Fruit fly (Drosophila melanogaster): Measurements from ENCODE around the gene CG18231.

Gene CG18231

DNA sequence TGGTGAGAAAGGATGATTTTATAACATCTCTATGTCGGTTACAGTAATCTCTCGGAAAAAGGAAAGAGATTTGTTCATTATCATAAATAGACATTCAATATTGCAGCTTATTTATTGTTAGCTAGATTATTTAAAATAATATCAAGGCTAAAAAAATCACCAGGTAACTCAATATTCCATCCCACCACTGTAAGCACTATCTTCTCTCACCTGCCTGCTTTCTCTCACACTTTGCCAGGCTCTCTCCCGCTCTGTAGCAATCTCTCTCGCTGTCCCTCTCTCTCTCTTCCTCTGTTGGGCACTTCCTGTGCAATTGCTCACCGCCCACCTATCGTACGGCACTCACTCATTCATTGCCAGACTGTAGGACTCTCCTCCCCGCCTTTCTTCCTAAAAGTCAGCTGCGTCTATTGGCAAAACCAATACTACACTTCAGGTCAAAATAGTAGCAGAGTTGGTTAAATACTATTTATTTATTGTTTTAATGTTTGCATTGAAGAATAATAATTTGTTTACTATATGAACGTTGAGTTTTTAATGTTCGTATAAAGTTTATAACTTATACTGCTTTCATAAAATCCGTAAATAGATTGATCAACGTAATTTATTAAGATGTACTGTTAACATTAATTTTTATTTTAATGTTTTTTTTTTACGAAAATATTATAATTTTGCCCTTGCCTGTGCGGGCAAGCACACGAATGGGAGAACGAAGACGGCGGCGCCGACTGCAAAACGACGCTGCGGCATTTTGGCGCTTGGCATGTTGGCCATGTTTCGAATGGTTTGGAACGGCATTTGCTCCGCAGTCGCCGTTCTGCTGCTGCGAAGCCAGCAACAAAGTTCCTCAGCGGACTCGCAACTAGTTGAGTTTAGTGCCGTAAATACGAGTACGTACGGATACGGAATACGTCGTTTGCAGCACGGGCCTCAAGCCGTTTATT is 33.6 kb downstream of the CG18231 start (continued):
- peak; percentile 92 for TF ChIP-seq topi (GFP tag; optimal IDR thresholded peaks at IDR 0.05)
- TF ChIP-seq CG6854 (GFP tag; optimal IDR thresholded peaks at IDR 0.05) = peak; percentile 56
- TF ChIP-seq Lpt (GFP tag; optimal IDR thresholded peaks at IDR 0.05) = peak; percentile 97
- TF ChIP-seq Eip75B (GFP tag; optimal IDR thresholded peaks at IDR 0.05) = peak; percentile 85
- peak; percentile 96 for TF ChIP-seq Eip78C (GFP tag)
- peak; percentile 69 for TF ChIP-seq spab (GFP tag; optimal IDR thresholded peaks at IDR 0.05)
- peak; percentile 95 for TF ChIP-seq Hr39 (GFP tag; optimal IDR thresholded peaks at IDR 0.05)
- peak; percentile 87 for TF ChIP-seq Sox102F (GFP tag; optimal IDR thresholded peaks at IDR 0.05)
- TF ChIP-seq dac (GFP tag; optimal IDR thresholded peaks at IDR 0.05) = peak; percentile 73
- peak; percentile 63 for TF ChIP-seq fd85E (GFP tag; optimal IDR thresholded peaks at IDR 0.05)
- TF ChIP-seq Blimp-1 (GFP tag; optimal IDR thresholded peaks at IDR 0.05) = peak; percentile 60
- TF ChIP-seq CG6163 (GFP tag; IDR thresholded peaks at IDR 0.05) = peak; percentile 99
- peak; percentile 97 for TF ChIP-seq OdsH (GFP tag; optimal IDR thresholded peaks at IDR 0.05)
- TF ChIP-seq CG11762 (GFP tag; optimal IDR thresholded peaks at IDR 0.05; ENCODE audit: insufficient read depth) = peak; percentile 88
- TF ChIP-seq CG32006 (GFP tag; optimal IDR thresholded peaks at IDR 0.05) = peak; percentile 94
- TF ChIP-seq CG1621 (tag; optimal IDR thresholded peaks at IDR 0.05) = peak; percentile 71
- peak; percentile 86 for TF ChIP-seq CG34406 (GFP tag; optimal IDR thresholded peaks at IDR 0.05)
- TF ChIP-seq CG16779 (tag; optimal IDR thresholded peaks at IDR 0.05) = peak; percentile 81
- peak; percentile 86 for TF ChIP-seq CG11902 (GFP tag; optimal IDR thresholded peaks at IDR 0.05)
- peak; percentile 94 for TF ChIP-seq CG31627 (GFP tag; optimal IDR thresholded peaks at IDR 0.05)
- TF ChIP-seq CG7368 (GFP tag; optimal IDR thresholded peaks at IDR 0.05) = peak; percentile 82
- TF ChIP-seq Sox15 (GFP tag; optimal IDR thresholded peaks at IDR 0.05) = peak; percentile 88
- peak; percentile 97 for TF ChIP-seq CG11294 (GFP tag; IDR thresholded peaks at IDR 0.05)
- peak; percentile 96 for TF ChIP-seq acj6 (GFP tag; optimal IDR thresholded peaks at IDR 0.05)
- TF ChIP-seq CG10631 (GFP tag; optimal IDR thresholded peaks at IDR 0.05) = peak; percentile 84
- peak; percentile 88 for TF ChIP-seq esn (GFP tag; optimal IDR thresholded peaks at IDR 0.05)
- peak; percentile 68 for TF ChIP-seq CG10669 (GFP tag; optimal IDR thresholded peaks at IDR 0.05)
- TF ChIP-seq CG6792 (GFP tag; optimal IDR thresholded peaks at IDR 0.05) = peak; percentile 76
- peak; percentile 81 for TF ChIP-seq CG8319 (GFP tag; optimal IDR thresholded peaks at IDR 0.05)
- peak; percentile 68 for TF ChIP-seq dsx (GFP tag; optimal IDR thresholded peaks at IDR 0.05; ENCODE audit: poor library complexity, severe bottlenecking)
- TF ChIP-seq Eip93F (GFP tag; optimal IDR thresholded peaks at IDR 0.05) = peak; percentile 38
- peak; percentile 91 for TF ChIP-seq Met (GFP tag; optimal IDR thresholded peaks at IDR 0.05)
- peak; percentile 83 for TF ChIP-seq CG8632 (GFP tag; optimal IDR thresholded peaks at IDR 0.05)
- peak; percentile 95 for TF ChIP-seq CG4318 (GFP tag; optimal IDR thresholded peaks at IDR 0.05)
- peak; percentile 72 for TF ChIP-seq fd59A (GFP tag; optimal IDR thresholded peaks at IDR 0.05)
- TF ChIP-seq CG3032 (tag; optimal IDR thresholded peaks at IDR 0.05) = peak; percentile 75

DNA sequence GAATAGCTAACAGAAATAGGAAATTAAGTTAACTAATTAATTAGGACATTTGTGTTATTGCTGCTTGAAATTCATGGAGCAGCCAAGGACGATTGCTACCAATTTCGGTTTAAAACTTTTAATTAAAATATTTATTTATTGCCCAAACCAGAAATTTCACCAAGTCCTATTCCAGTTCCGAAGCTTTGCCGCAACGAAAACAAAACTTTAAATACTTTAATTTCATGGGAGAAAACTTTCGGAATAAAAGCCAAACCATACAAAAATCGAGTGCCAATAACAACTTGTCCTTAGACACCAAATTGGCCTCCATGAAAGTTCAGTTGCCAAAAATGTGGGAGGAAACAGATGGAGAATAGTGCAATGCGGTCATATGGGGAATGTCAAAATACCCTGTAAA is 36.0 kb downstream of the CG18231 start:
- TF ChIP-seq Eip78C (GFP tag) = no peak
- no peak for TF ChIP-seq eg (GFP tag; IDR thresholded peaks at IDR 0.05)
- TF ChIP-seq Hr38 (GFP tag; optimal IDR thresholded peaks at IDR 0.05) = no peak
- TF ChIP-seq CG10669 (GFP tag; optimal IDR thresholded peaks at IDR 0.05) = no peak
- TF ChIP-seq acj6 (GFP tag; optimal IDR thresholded peaks at IDR 0.05) = no peak
- no peak for TF ChIP-seq CG31627 (GFP tag; optimal IDR thresholded peaks at IDR 0.05)

All from whole organism, prepupa.